Worm (Caenorhabditis elegans) whole organism, midembryonic: ENCODE data around the gene ZK218.5.

Source experiments
- cog-1 ChIP-seq: sonication (generic microtip); optimal IDR thresholded peaks from 2 replicates; lab custom pipeline; 2016; ENCODE audit warnings: missing genetic modification characterization, missing compliant biosample characterization
- flt-1 ChIP-seq: fragments of 200-800 bp; sonication (Bioruptor generic); IDR thresholded peaks from 2 replicates; pipeline ENCODE4 v1.3.6; 2022; ENCODE audit warnings: missing genetic modification characterization, missing compliant biosample characterization
- klf-2 ChIP-seq: fragments of 200-800 bp; sonication (Bioruptor generic); conservative IDR thresholded peaks from 2 replicates; pipeline ENCODE4 v1.3.6; 2022; ENCODE audit warnings: missing genetic modification reagents, missing genetic modification characterization, missing compliant biosample characterization
- med-1 ChIP-seq: sonication (generic microtip); optimal IDR thresholded peaks from 2 replicates; lab custom pipeline; 2017; ENCODE audit warnings: missing genetic modification characterization, mild to moderate bottlenecking, missing compliant biosample characterization, antibody characterized with exemption, missing genetic modification reagents; ENCODE audit not compliant: insufficient read depth
- tab-1 ChIP-seq: fragments of 200-800 bp; sonication (Bioruptor generic); IDR thresholded peaks from 2 replicates; pipeline ENCODE4 v1.3.6; 2022; ENCODE audit warnings: missing genetic modification characterization, missing compliant biosample characterization
- ztf-23 ChIP-seq: fragments of 200-800 bp; sonication (Bioruptor generic); IDR thresholded peaks from 2 replicates; pipeline ENCODE4 v1.3.6; 2022; ENCODE audit warnings: missing genetic modification reagents, missing genetic modification characterization, missing compliant biosample characterization
- ztf-29 ChIP-seq: fragments of 200-800 bp; sonication (Bioruptor generic); IDR thresholded peaks from 2 replicates; pipeline ENCODE4 v1.3.6; 2022; ENCODE audit warnings: missing genetic modification reagents, missing genetic modification characterization, missing compliant biosample characterization

DNA sequence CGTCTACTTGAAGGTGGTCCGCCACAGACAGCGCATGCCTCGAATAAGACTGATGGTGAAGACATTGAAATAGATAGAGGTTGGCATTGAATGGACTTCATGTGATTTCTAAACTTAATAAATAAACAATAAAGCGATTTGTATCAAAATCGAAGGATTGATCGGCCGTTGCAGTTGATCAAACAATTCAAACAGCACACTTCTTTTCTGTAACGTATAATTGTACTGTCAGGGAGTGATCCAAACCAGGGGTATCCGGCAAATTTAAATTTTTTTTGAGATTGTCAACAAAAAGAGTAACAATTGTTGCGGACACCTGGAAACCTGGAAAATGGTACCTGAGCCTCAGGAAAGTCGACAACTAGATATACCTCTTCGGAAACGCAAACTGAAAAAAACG lies 3.6 kb downstream of the ZK218.5 start, which contains the start of gene nhr-248:
- no peak for TF ChIP-seq cog-1 (tag; lab: Kevin White, UChicago)
- no peak for TF ChIP-seq flt-1 (GFP tag; lab: Robert Waterston, UW)
- TF ChIP-seq klf-2 (GFP tag; lab: Robert Waterston, UW): no peak
- no peak for TF ChIP-seq med-1 (GFP tag; lab: Kevin White, UChicago)
- TF ChIP-seq ztf-23 (GFP tag; lab: Robert Waterston, UW): no peak
- TF ChIP-seq tab-1: no peak
- TF ChIP-seq ztf-29 (GFP tag; lab: Robert Waterston, UW): no peak
